Worm (Caenorhabditis elegans) whole organism, L4 larva: ENCODE data around the gene K05F1.10.

Source experiments
- D1046.2 ChIP-seq: fragments of 200-800 bp; sonication (Bioruptor generic); IDR thresholded peaks from 2 replicates; pipeline ENCODE4 v1.3.6; 2022; ENCODE audit warnings: missing genetic modification characterization, missing compliant biosample characterization
- F37D6.2 ChIP-seq: sonication (generic microtip); optimal IDR thresholded peaks from 2 replicates; lab custom pipeline; 2016; ENCODE audit warnings: mild to moderate bottlenecking, missing genetic modification characterization, missing compliant biosample characterization
- Y5F2A.4 ChIP-seq: fragments of 200-800 bp; sonication (Bioruptor generic); optimal IDR thresholded peaks from 2 replicates; lab custom pipeline; 2018; ENCODE audit warnings: mild to moderate bottlenecking, missing genetic modification characterization, missing compliant biosample characterization
- ZK337.2 ChIP-seq: fragments of 200-800 bp; sonication (Bioruptor generic); IDR thresholded peaks from 2 replicates; pipeline ENCODE4 v1.3.6; 2022; ENCODE audit warnings: missing genetic modification reagents, missing genetic modification characterization, missing compliant biosample characterization
- aha-1 ChIP-seq: fragments of 150-350 bp; peaks from one replicate; lab custom pipeline; 2014; ENCODE audit warnings: missing biosample characterization, missing genetic modification characterization
- aly-2 ChIP-seq: sonication (generic microtip); optimal IDR thresholded peaks from 2 replicates; lab custom pipeline; 2018; ENCODE audit warnings: missing biosample characterization, missing genetic modification characterization
- arid-1 ChIP-seq: fragments of 200-800 bp; sonication (Bioruptor generic); conservative IDR thresholded peaks from 2 replicates; pipeline ENCODE4 v1.3.6; 2022; ENCODE audit warnings: missing genetic modification reagents, missing genetic modification characterization, missing compliant biosample characterization
- attf-4 ChIP-seq: sonication (generic microtip); optimal IDR thresholded peaks from 3 replicates; lab custom pipeline; 2017; ENCODE audit warnings: missing biosample characterization, missing genetic modification characterization
- ces-1 ChIP-seq: fragments of 150-350 bp; sonication (generic microtip); optimal IDR thresholded peaks from 4 replicates; lab custom pipeline; 2014; ENCODE audit warnings: missing biosample characterization, missing genetic modification reagents, missing genetic modification characterization
- ctbp-1 ChIP-seq: fragments of 200-800 bp; sonication (Bioruptor generic); IDR thresholded peaks from 2 replicates; pipeline ENCODE4 v1.3.6; 2022; ENCODE audit warnings: missing genetic modification reagents, missing genetic modification characterization, missing compliant biosample characterization
- daf-16 ChIP-seq, 3 experiments: sonication (generic microtip); optimal IDR thresholded peaks; 2 replicates each; lab custom pipeline; 2016 to 2017; ENCODE audit warnings: missing genetic modification characterization in 3 of 3, missing genetic modification reagents in 3 of 3, mild to moderate bottlenecking in 2 of 3, missing compliant biosample characterization in 2 of 3, missing biosample characterization in 1 of 3, moderate library complexity in 1 of 3
- dmd-8 ChIP-seq: fragments of 200-800 bp; sonication (Bioruptor generic); IDR thresholded peaks from 2 replicates; pipeline ENCODE4 v1.3.6; 2022; ENCODE audit warnings: missing genetic modification characterization, missing compliant biosample characterization
- dpl-1 ChIP-seq: fragments of 150-350 bp; optimal IDR thresholded peaks from 2 replicates; lab custom pipeline; 2014; ENCODE audit warnings: missing biosample characterization, missing genetic modification reagents, missing genetic modification characterization
- duxl-1 ChIP-seq: sonication (generic microtip); optimal IDR thresholded peaks from 2 replicates; lab custom pipeline; 2016; ENCODE audit warnings: mild to moderate bottlenecking, missing genetic modification characterization, moderate library complexity, missing compliant biosample characterization; ENCODE audit not compliant: poor library complexity
- egl-43 ChIP-seq: fragments of 200-800 bp; sonication (Bioruptor generic); IDR thresholded peaks from 2 replicates; pipeline ENCODE4 v1.3.6; 2022; ENCODE audit warnings: missing genetic modification reagents, missing genetic modification characterization, missing compliant biosample characterization
- gei-8 ChIP-seq: fragments of 200-800 bp; sonication (Bioruptor generic); optimal IDR thresholded peaks from 2 replicates; lab custom pipeline; 2018; ENCODE audit warnings: mild to moderate bottlenecking, missing genetic modification characterization, missing compliant biosample characterization
- hlh-30 ChIP-seq: sonication (generic microtip); optimal IDR thresholded peaks from 2 replicates; lab custom pipeline; 2017; ENCODE audit warnings: antibody characterized with exemption, mild to moderate bottlenecking, missing genetic modification characterization, missing compliant biosample characterization; ENCODE audit not compliant: insufficient read depth
- hmg-1.1 ChIP-seq: fragments of 200-800 bp; sonication (Bioruptor generic); IDR thresholded peaks from 2 replicates; pipeline ENCODE4 v1.3.6; 2022; ENCODE audit warnings: missing genetic modification reagents, missing genetic modification characterization, missing compliant biosample characterization
- lim-7 ChIP-seq: fragments of 200-800 bp; sonication (Bioruptor generic); IDR thresholded peaks from 2 replicates; pipeline ENCODE4 v1.3.6; 2022; ENCODE audit warnings: missing genetic modification characterization, missing compliant biosample characterization
- lin-13 ChIP-seq: fragments of 150-350 bp; optimal IDR thresholded peaks from 2 replicates; lab custom pipeline; 2014; ENCODE audit warnings: missing biosample characterization, missing genetic modification reagents, missing genetic modification characterization
- lin-15B ChIP-seq: fragments of 150-350 bp; sonication (generic microtip); optimal IDR thresholded peaks from 3 replicates; lab custom pipeline; 2014; ENCODE audit warnings: missing biosample characterization, missing genetic modification characterization
- lin-29 ChIP-seq: fragments of 200-800 bp; sonication (Bioruptor generic); IDR thresholded peaks from 2 replicates; pipeline ENCODE4 v1.3.6; 2022; ENCODE audit warnings: missing genetic modification reagents, missing genetic modification characterization, missing compliant biosample characterization
- mep-1 ChIP-seq: fragments of 150-350 bp; sonication (generic microtip); optimal IDR thresholded peaks from 3 replicates; lab custom pipeline; 2014; ENCODE audit warnings: missing biosample characterization, missing genetic modification characterization
- mes-2 ChIP-seq: sonication (generic microtip); optimal IDR thresholded peaks from 2 replicates; lab custom pipeline; 2016; ENCODE audit warnings: missing genotype, mild to moderate bottlenecking, missing genetic modification characterization, missing compliant biosample characterization; ENCODE audit not compliant: poor library complexity, severe bottlenecking
- mxl-3 ChIP-seq: fragments of 200-800 bp; sonication (Bioruptor generic); optimal IDR thresholded peaks from 2 replicates; lab custom pipeline; 2018; ENCODE audit warnings: mild to moderate bottlenecking, missing genetic modification characterization, missing compliant biosample characterization
- nhr-10 ChIP-seq: fragments of 150-350 bp; optimal IDR thresholded peaks from 2 replicates; lab custom pipeline; 2014; ENCODE audit warnings: missing biosample characterization, missing genetic modification characterization
- nhr-102 ChIP-seq: sonication (generic microtip); optimal IDR thresholded peaks from 2 replicates; lab custom pipeline; 2016; ENCODE audit warnings: mild to moderate bottlenecking, missing genetic modification characterization, moderate library complexity, missing compliant biosample characterization
- nhr-11 ChIP-seq: fragments of 150-350 bp; optimal IDR thresholded peaks from 2 replicates; lab custom pipeline; 2014; ENCODE audit warnings: missing biosample characterization, missing genetic modification characterization
- nhr-237 ChIP-seq: sonication (generic microtip); optimal IDR thresholded peaks from 2 replicates; lab custom pipeline; 2017; ENCODE audit warnings: missing biosample characterization, missing genetic modification characterization
- nhr-25 ChIP-seq: sonication (generic microtip); optimal IDR thresholded peaks from 2 replicates; lab custom pipeline; 2017; ENCODE audit warnings: missing genetic modification characterization, mild to moderate bottlenecking, missing compliant biosample characterization, antibody characterized with exemption, moderate library complexity, borderline replicate concordance; ENCODE audit not compliant: insufficient read depth
- nhr-28 ChIP-seq: fragments of 150-350 bp; optimal IDR thresholded peaks from 2 replicates; lab custom pipeline; 2014; ENCODE audit warnings: missing biosample characterization, missing genetic modification characterization
- nhr-48 ChIP-seq: sonication (generic microtip); optimal IDR thresholded peaks from 2 replicates; lab custom pipeline; 2016; ENCODE audit warnings: mild to moderate bottlenecking, missing genetic modification characterization, missing compliant biosample characterization
- nhr-77 ChIP-seq: fragments of 150-350 bp; optimal IDR thresholded peaks from 2 replicates; lab custom pipeline; 2014; ENCODE audit warnings: missing biosample characterization, missing genetic modification characterization
- saeg-2 ChIP-seq: fragments of 200-800 bp; sonication (Bioruptor generic); IDR thresholded peaks from 2 replicates; pipeline ENCODE4 v1.3.6; 2022; ENCODE audit warnings: missing genetic modification reagents, missing genetic modification characterization, missing compliant biosample characterization
- skn-1 ChIP-seq: fragments of 150-350 bp; optimal IDR thresholded peaks from 2 replicates; lab custom pipeline; 2014; ENCODE audit warnings: missing biosample characterization, missing genetic modification characterization
- spr-1 ChIP-seq: sonication (generic microtip); optimal IDR thresholded peaks from 2 replicates; lab custom pipeline; 2016; ENCODE audit warnings: mild to moderate bottlenecking, missing genetic modification characterization, missing compliant biosample characterization
- spr-3 ChIP-seq: fragments of 200-800 bp; sonication (Bioruptor generic); optimal IDR thresholded peaks from 2 replicates; lab custom pipeline; 2018; ENCODE audit warnings: mild to moderate bottlenecking, missing genetic modification characterization, missing compliant biosample characterization
- tag-97 ChIP-seq: fragments of 200-800 bp; sonication (Bioruptor generic); IDR thresholded peaks from 2 replicates; pipeline ENCODE4 v1.3.6; 2022; ENCODE audit warnings: missing genetic modification characterization, missing compliant biosample characterization
- unc-130 ChIP-seq: sonication (generic microtip); optimal IDR thresholded peaks from 2 replicates; lab custom pipeline; 2016; ENCODE audit warnings: missing genetic modification reagents, missing genetic modification characterization, missing compliant biosample characterization
- unc-62 ChIP-seq, 3 experiments: fragments of 150-350 bp in 1 of 3; sonication (generic microtip); optimal IDR thresholded peaks in 2 of 3; peaks in 1 of 3; 1 replicate in 1 of 3; 2 replicates in 2 of 3; lab custom pipeline; 2014 to 2017; ENCODE audit warnings: missing biosample characterization in 3 of 3, missing genetic modification characterization in 3 of 3, missing genetic modification reagents in 3 of 3, missing genotype in 1 of 3
- zag-1 ChIP-seq: fragments of 150-350 bp; optimal IDR thresholded peaks from 2 replicates; lab custom pipeline; 2014; ENCODE audit warnings: missing biosample characterization, missing genetic modification characterization
- zip-11 ChIP-seq: fragments of 200-800 bp; sonication (Bioruptor generic); IDR thresholded peaks from 2 replicates; pipeline ENCODE4 v1.3.6; 2022; ENCODE audit warnings: missing genetic modification characterization, missing compliant biosample characterization
- zip-2 ChIP-seq: fragments of 150-350 bp; optimal IDR thresholded peaks from 2 replicates; lab custom pipeline; 2014; ENCODE audit warnings: missing biosample characterization, missing genetic modification characterization
- ztf-11 ChIP-seq: fragments of 150-350 bp; optimal IDR thresholded peaks from 2 replicates; lab custom pipeline; 2014; ENCODE audit warnings: missing biosample characterization, missing genetic modification characterization
- ztf-7 ChIP-seq: fragments of 150-350 bp; optimal IDR thresholded peaks from 2 replicates; lab custom pipeline; 2014; ENCODE audit warnings: missing biosample characterization, missing genetic modification characterization

K05F1.10 gene

DNA sequence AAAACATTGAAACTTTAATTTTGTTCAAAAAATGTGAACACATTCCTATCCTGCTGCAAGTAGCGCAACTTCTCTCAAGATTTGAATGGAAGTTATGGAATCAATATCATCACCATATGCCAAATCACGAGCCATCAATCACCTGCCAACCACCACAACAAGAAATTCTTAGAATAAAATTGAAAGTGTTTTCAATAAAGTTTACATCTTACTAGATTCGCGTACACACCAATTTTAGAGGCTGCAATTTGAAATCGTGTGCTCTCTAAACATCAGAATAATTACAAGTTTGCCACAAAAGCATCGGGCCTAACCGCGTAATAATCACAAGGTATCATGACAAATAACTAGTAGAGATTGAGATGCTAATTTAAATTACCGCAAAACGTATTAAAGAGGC, 30.4 kb downstream of the K05F1.10 start (continued):
- TF ChIP-seq daf-16 (GFP tag; optimal IDR thresholded peaks at IDR 0.05; lab: Kevin White, UChicago) (no peak), daf-16 (tag; optimal IDR thresholded peaks at IDR 0.05; lab: Kevin White, UChicago) (no peak), Y5F2A.4 (GFP tag; lab: Kevin White, UChicago) (no peak), tag-97 (no peak), aha-1 (tag; lab: Kevin White, UChicago) (no peak), nhr-28 (tag; lab: Kevin White, UChicago) (no peak)

DNA sequence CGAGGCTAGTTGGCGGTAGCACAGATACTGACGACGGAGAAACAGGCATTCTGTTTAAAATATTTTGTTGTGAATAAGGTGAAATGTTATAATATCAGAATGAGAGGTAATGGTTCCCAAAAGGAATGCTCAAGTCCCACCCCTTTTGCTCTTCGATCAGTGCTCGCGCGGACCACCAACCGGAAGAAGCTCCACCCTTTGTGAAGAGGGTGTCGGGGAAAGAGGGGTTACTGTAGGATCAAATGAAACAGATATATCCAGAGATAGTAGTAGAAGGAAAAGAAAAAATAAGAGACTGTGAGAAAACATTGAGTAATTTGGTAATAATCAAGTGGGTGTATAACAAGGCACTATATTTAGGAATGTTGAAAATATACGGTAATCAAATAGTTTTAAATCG, 31.2 kb downstream of the K05F1.10 start, which contains the start of the genes dmd-5 and F10C1.1:
dmd-5 (minus strand) TSS at position 101 of the 400 bp plus-strand sequence.
F10C1.1 (plus strand) TSS at position 110 of the 400 bp plus-strand sequence.
- no peak for TF ChIP-seq spr-3 (GFP tag; lab: Kevin White, UChicago)
- peak in 1 of 2 experiments; percentile 20 for TF ChIP-seq unc-62 (GFP tag; optimal IDR thresholded peaks at IDR 0.05 in 1 of 2; lab: Kevin White, UChicago)
- no peak for TF ChIP-seq unc-62 (tag; optimal IDR thresholded peaks at IDR 0.05; lab: Kevin White, UChicago)

- peak; percentile 77 for TF ChIP-seq mes-2
- peak; percentile 2 for TF ChIP-seq F37D6.2
- 0 out of 2 replicates have a peak, but pooled peaks have one; percentile 56 for TF ChIP-seq ZK337.2
- peak; percentile 72 for TF ChIP-seq arid-1 (GFP tag; lab: Robert Waterston, UW)
- TF ChIP-seq ctbp-1, result peak; percentile 70
- 0 out of 2 replicates have a peak, but pooled peaks have one; percentile 59 for TF ChIP-seq D1046.2
- 0 out of 2 replicates have a peak, but pooled peaks have one; percentile 27 for TF ChIP-seq lin-29 (GFP tag; lab: Robert Waterston, UW)
- no peak for TF ChIP-seq zag-1
- no peak for TF ChIP-seq nhr-77
- TF ChIP-seq ztf-11 (tag; lab: Kevin White, UChicago), result no peak
- TF ChIP-seq attf-4 (tag; lab: Kevin White, UChicago), result no peak
- TF ChIP-seq lin-13 (GFP tag; lab: Kevin White, UChicago), result peak; percentile 48
- peak; percentile 67; the same call in 1 of the 2 replicates for TF ChIP-seq dmd-8
- peak; percentile 24 for TF ChIP-seq nhr-48
- TF ChIP-seq nhr-10 (tag; lab: Kevin White, UChicago), result no peak
- TF ChIP-seq hmg-1.1 (GFP tag; lab: Robert Waterston, UW), result peak; percentile 83
- TF ChIP-seq nhr-25 (tag; lab: Kevin White, UChicago), result no peak
- no peak for TF ChIP-seq lin-15B (tag; lab: Kevin White, UChicago)
- TF ChIP-seq egl-43 (GFP tag; lab: Robert Waterston, UW), result peak; percentile 87
- peak; percentile 59 for TF ChIP-seq hlh-30 (tag; lab: Kevin White, UChicago)
- TF ChIP-seq mep-1 (tag; lab: Kevin White, UChicago), result peak; percentile 62
- no peak for TF ChIP-seq nhr-11
- 0 out of 2 replicates have a peak, but pooled peaks have one; percentile 43 for TF ChIP-seq saeg-2 (GFP tag; lab: Robert Waterston, UW)
- TF ChIP-seq tag-97, result no peak
- TF ChIP-seq unc-130 (GFP tag; lab: Kevin White, UChicago), result peak; percentile 49
- TF ChIP-seq lim-7 (GFP tag; lab: Robert Waterston, UW), result peak; percentile 87
- no peak for TF ChIP-seq zip-2 (tag; lab: Kevin White, UChicago)
- TF ChIP-seq ces-1 (GFP tag; lab: Kevin White, UChicago), result no peak
- TF ChIP-seq mxl-3 (GFP tag; lab: Kevin White, UChicago), result peak; percentile 57
- no peak for TF ChIP-seq nhr-237 (tag; lab: Kevin White, UChicago)
- no peak for TF ChIP-seq gei-8 (GFP tag; lab: Kevin White, UChicago)
- peak; percentile 34 for TF ChIP-seq ztf-7 (tag; lab: Kevin White, UChicago)
- no peak for TF ChIP-seq aly-2 (tag; lab: Kevin White, UChicago)
- peak in 1 of 2 experiments; percentile 33 for TF ChIP-seq daf-16 (GFP tag; optimal IDR thresholded peaks at IDR 0.05; lab: Kevin White, UChicago)
- no peak for TF ChIP-seq daf-16 (tag; optimal IDR thresholded peaks at IDR 0.05; lab: Kevin White, UChicago)
- no peak for TF ChIP-seq dpl-1 (GFP tag; lab: Kevin White, UChicago)
- peak; percentile 14 for TF ChIP-seq nhr-102 (tag; lab: Kevin White, UChicago)
- TF ChIP-seq skn-1 (tag; lab: Kevin White, UChicago), result no peak
- peak; percentile 23 for TF ChIP-seq spr-1
- no peak for TF ChIP-seq duxl-1
- 0 out of 2 replicates have a peak, but pooled peaks have one; percentile 32 for TF ChIP-seq zip-11 (GFP tag; lab: Robert Waterston, UW)
These were observed 32.6 kb downstream of the K05F1.10 start for ce11 chrII:5772547-5773142.
